Worm (Caenorhabditis elegans): ENCODE results near the gene W10G11.2.

W10G11.2 gene

DNA sequence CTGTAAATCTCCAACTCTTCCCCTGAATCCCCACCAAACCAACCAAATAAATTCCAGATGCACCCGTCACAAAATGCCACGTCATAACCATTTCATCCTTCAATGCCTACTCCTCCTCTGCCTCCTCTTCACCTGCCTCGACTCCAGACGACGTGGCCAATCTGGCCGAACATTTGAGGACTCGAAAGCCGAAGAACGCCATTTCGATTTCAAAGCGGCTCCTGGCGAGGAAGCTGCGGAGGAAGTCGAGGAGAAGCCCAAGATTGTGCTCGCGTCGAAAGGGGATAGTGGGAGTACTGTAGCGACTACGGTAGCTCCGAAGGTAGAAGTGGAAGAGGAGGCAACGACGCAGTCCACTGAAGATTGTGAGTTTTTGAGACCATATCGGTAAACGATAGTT is 4.0 kb downstream of the W10G11.2 start, which contains the start of gene lgc-45 (continued):
- TF ChIP-seq unc-62 (GFP tag; optimal IDR thresholded peaks at IDR 0.05): no peak

DNA sequence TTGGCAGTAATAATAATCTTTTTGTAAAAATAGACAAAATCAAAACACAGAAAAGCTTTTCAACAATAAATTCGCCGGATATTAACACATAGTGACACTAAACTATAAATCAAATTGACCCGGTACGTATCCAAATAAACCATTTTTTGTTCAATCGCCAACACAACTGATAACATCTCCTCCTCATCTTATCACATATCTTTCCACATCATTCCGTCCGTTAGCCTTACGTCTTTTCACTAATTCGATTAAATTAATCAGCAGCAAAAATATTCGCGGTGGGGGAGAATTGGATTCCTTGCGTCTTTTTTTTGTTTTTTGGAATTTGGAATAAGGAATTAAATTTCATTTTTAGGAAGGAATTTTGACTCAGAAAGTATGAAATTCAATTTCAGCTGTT is 4.9 kb downstream of the W10G11.2 start:
- TF ChIP-seq blmp-1 (tag; optimal IDR thresholded peaks at IDR 0.05) (peak; percentile 68), egl-27 (tag; optimal IDR thresholded peaks at IDR 0.05) (no peak), lin-14 (GFP tag; optimal IDR thresholded peaks at IDR 0.05) (peak; percentile 13), elt-3 (tag; optimal IDR thresholded peaks at IDR 0.05) (peak in 4 of 6 experiments; percentile 10 to 78 (median 48))

DNA sequence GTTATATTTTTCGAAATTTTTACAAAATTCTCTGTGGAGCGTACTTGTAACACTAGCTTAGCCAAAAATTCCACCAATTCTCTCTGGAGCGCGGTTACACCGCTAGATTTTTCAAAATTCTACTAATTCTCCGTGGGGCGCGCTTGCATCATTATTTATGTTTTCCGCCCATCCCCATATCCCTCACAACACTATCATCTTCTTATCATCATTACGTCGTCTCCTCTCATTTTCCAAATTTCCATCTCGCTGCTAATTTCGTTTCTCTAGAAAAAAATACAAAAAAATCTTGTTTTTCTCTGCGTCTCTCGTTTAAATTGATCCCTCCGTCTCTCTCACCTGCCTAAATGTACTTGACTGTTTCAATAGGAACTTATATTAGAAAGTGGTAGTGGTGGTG is 6.2 kb downstream of the W10G11.2 start:
- TF ChIP-seq lin-13 (GFP tag; optimal IDR thresholded peaks at IDR 0.05) (peak; percentile 0), hlh-17 (GFP tag; optimal IDR thresholded peaks at IDR 0.05; ENCODE audit: borderline replicate concordance) (no peak), nhr-20 (tag; optimal IDR thresholded peaks at IDR 0.05) (peak; percentile 55), blmp-1 (tag; optimal IDR thresholded peaks at IDR 0.05) (peak; percentile 67), nhr-85 (tag) (peak; percentile 85), tbx-2 (tag; optimal IDR thresholded peaks at IDR 0.05) (peak; percentile 4), ceh-63 (GFP tag; optimal IDR thresholded peaks at IDR 0.05) (no peak), snu-23 (GFP tag; optimal IDR thresholded peaks at IDR 0.05) (peak; percentile 29), nhr-90 (tag; optimal IDR thresholded peaks at IDR 0.05; ENCODE audit: poor library complexity) (peak; percentile 27), lin-14 (GFP tag; optimal IDR thresholded peaks at IDR 0.05) (peak; percentile 20), lin-35 (GFP tag; optimal IDR thresholded peaks at IDR 0.05) (peak in 1 of 2 experiments; percentile 36), ets-5 (GFP tag; IDR thresholded peaks at IDR 0.05) (no peak), elt-3 (tag; optimal IDR thresholded peaks at IDR 0.05) (peak in 2 of 6 experiments; percentile 30 to 54), efl-1 (optimal IDR thresholded peaks at IDR 0.05) (no peak), efl-1 (GFP tag; optimal IDR thresholded peaks at IDR 0.05 in 1 of 2) (peak in 1 of 2 experiments; percentile 19), ceh-88 (GFP tag; IDR thresholded peaks at IDR 0.05) (no peak), vab-15 (tag; optimal IDR thresholded peaks at IDR 0.05) (peak; percentile 18), dpl-1 (GFP tag; optimal IDR thresholded peaks at IDR 0.05) (peak in 1 of 3 experiments; percentile 12), sptf-1 (tag; optimal IDR thresholded peaks at IDR 0.05) (no peak)

DNA sequence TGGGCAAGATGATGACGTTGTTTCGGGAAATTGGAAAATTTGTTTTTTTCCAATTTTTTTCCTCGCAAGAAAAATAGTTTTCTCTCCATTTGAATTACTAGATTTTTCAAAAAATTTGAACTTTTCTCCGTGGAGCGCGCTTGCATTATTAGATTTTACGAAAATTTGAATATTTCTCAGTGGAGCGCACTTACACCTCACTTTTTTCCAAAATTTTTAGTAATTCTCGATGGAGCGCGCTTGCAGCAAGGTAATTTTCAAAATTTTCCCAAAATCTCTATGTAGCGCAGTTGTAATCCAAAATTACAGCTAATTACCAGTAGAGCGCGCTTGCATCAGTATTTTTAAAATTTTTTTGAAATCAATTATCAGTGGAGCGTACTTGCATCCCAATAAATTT is 6.8 kb downstream of the W10G11.2 start:
- TF ChIP-seq efl-1 (optimal IDR thresholded peaks at IDR 0.05) (no peak), efl-1 (GFP tag; optimal IDR thresholded peaks at IDR 0.05 in 1 of 2) (peak in 1 of 2 experiments; percentile 64), aha-1 (tag; optimal IDR thresholded peaks at IDR 0.05) (no peak)

DNA sequence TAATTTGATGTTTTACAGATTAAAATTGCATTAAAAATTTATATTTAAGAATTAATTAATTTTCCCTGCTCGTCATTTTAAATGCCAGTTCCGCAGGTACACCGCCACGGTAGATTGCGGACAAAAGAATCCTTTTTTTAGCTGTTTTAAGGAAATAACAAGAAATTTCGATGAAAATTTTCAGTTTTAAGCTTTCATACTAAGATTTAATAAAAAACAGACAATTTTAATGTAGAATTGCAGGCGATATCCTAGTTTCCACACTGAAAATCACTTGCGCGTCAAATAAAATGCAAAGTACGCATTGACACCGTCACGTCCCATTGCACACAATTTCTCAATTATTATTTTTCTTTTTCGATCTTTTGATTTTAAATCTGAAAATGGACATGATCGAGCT is 8.0 kb downstream of the W10G11.2 start, which contains the start of gene dnc-3:
dnc-3 (plus strand) TSS at position 272 of the 400 bp plus-strand sequence.
- TF ChIP-seq efl-3 (GFP tag; optimal IDR thresholded peaks at IDR 0.05): peak; percentile 19
- TF ChIP-seq hlh-4 (tag; optimal IDR thresholded peaks at IDR 0.05): no peak
- TF ChIP-seq tlp-1 (tag; optimal IDR thresholded peaks at IDR 0.05): no peak
- peak; percentile 24 for TF ChIP-seq C16A3.4 (tag; optimal IDR thresholded peaks at IDR 0.05)
- peak; percentile 62 for TF ChIP-seq elt-2 (tag; optimal IDR thresholded peaks at IDR 0.05)
- TF ChIP-seq blmp-1 (tag; optimal IDR thresholded peaks at IDR 0.05): peak; percentile 20
- TF ChIP-seq swsn-7 (tag; optimal IDR thresholded peaks at IDR 0.05): peak; percentile 81
- TF ChIP-seq sup-37 (GFP tag; optimal IDR thresholded peaks at IDR 0.05): peak; percentile 52
- no peak for TF ChIP-seq ztf-4 (tag; optimal IDR thresholded peaks at IDR 0.05)
- peak; percentile 43 for TF ChIP-seq lin-39 (tag; optimal IDR thresholded peaks at IDR 0.05)
- no peak for TF ChIP-seq elt-3 (tag; optimal IDR thresholded peaks at IDR 0.05)
- TF ChIP-seq isw-1 (GFP tag; IDR thresholded peaks at IDR 0.05): peak; percentile 72
- TF ChIP-seq lsy-2 (tag; optimal IDR thresholded peaks at IDR 0.05): peak; percentile 75 to 77
- TF ChIP-seq aly-2 (tag; optimal IDR thresholded peaks at IDR 0.05): peak; percentile 20
- TF ChIP-seq jun-1 (tag; optimal IDR thresholded peaks at IDR 0.05): peak; percentile 30
- TF ChIP-seq lir-3 (tag; optimal IDR thresholded peaks at IDR 0.05; ENCODE audit: poor library complexity): no peak
- TF ChIP-seq ceh-8 (GFP tag; optimal IDR thresholded peaks at IDR 0.05): peak; percentile 50
- no peak for TF ChIP-seq pag-3 (tag; optimal IDR thresholded peaks at IDR 0.05; ENCODE audit: borderline replicate concordance, insufficient read depth)
- TF ChIP-seq nhr-71 (tag; optimal IDR thresholded peaks at IDR 0.05): peak; percentile 86
- TF ChIP-seq unc-98 (GFP tag; IDR thresholded peaks at IDR 0.05): no peak
- no peak for TF ChIP-seq C34B4.2 (tag; optimal IDR thresholded peaks at IDR 0.05)
- TF ChIP-seq dpl-1 (GFP tag; optimal IDR thresholded peaks at IDR 0.05): peak; percentile 52 to 56 (median 56)
- TF ChIP-seq ceh-90 (tag; optimal IDR thresholded peaks at IDR 0.05): peak; percentile 62
- TF ChIP-seq nhr-76 (tag; optimal IDR thresholded peaks at IDR 0.05): no peak
- TF ChIP-seq C04F5.9 (tag; optimal IDR thresholded peaks at IDR 0.05): peak; percentile 77
- peak; percentile 80 for TF ChIP-seq lin-14 (GFP tag; optimal IDR thresholded peaks at IDR 0.05)
- no peak for TF ChIP-seq aha-1 (tag; optimal IDR thresholded peaks at IDR 0.05)
- TF ChIP-seq vab-15 (tag; optimal IDR thresholded peaks at IDR 0.05): no peak

Measured in whole organism, L1 larva.